Worm (Caenorhabditis elegans) whole organism, L4 larva: Measurements from ENCODE around the gene tin-9.1.

ENCODE experiments used
- F10B5.3 ChIP-seq: sonication (generic microtip); optimal IDR thresholded peaks from 2 replicates; lab custom pipeline; 2016; ENCODE audit warnings: mild to moderate bottlenecking, missing genetic modification characterization, missing compliant biosample characterization
- R02D3.7 ChIP-seq: fragments of 150-350 bp; sonication (generic microtip); optimal IDR thresholded peaks from 3 replicates; lab custom pipeline; 2014; ENCODE audit warnings: missing biosample characterization, missing genetic modification characterization
- Y48G9A.11 ChIP-seq: fragments of 200-800 bp; sonication (Bioruptor generic); IDR thresholded peaks from 2 replicates; pipeline ENCODE4 v1.3.6; 2022; ENCODE audit warnings: missing genetic modification reagents, missing genetic modification characterization, missing compliant biosample characterization
- Y5F2A.4 ChIP-seq: fragments of 200-800 bp; sonication (Bioruptor generic); optimal IDR thresholded peaks from 2 replicates; lab custom pipeline; 2018; ENCODE audit warnings: mild to moderate bottlenecking, missing genetic modification characterization, missing compliant biosample characterization
- ZK546.5 ChIP-seq, 2 experiments: sonication (generic microtip); optimal IDR thresholded peaks; 2 replicates each; lab custom pipeline; 2017; ENCODE audit warnings: missing biosample characterization in 2 of 2, missing genetic modification characterization in 2 of 2
- daf-12 ChIP-seq: fragments of 150-350 bp; optimal IDR thresholded peaks from 2 replicates; lab custom pipeline; 2014; ENCODE audit warnings: missing biosample characterization, missing genetic modification reagents, missing genetic modification characterization
- duxl-1 ChIP-seq: sonication (generic microtip); optimal IDR thresholded peaks from 2 replicates; lab custom pipeline; 2016; ENCODE audit warnings: mild to moderate bottlenecking, missing genetic modification characterization, moderate library complexity, missing compliant biosample characterization; ENCODE audit not compliant: poor library complexity
- hlh-30 ChIP-seq: sonication (generic microtip); optimal IDR thresholded peaks from 2 replicates; lab custom pipeline; 2017; ENCODE audit warnings: antibody characterized with exemption, mild to moderate bottlenecking, missing genetic modification characterization, missing compliant biosample characterization; ENCODE audit not compliant: insufficient read depth
- madf-9 ChIP-seq: fragments of 200-800 bp; sonication (Bioruptor generic); conservative IDR thresholded peaks from 2 replicates; pipeline ENCODE4 v1.3.6; 2022; ENCODE audit warnings: missing genetic modification reagents, missing genetic modification characterization, missing compliant biosample characterization
- mxl-3 ChIP-seq: fragments of 200-800 bp; sonication (Bioruptor generic); optimal IDR thresholded peaks from 2 replicates; lab custom pipeline; 2018; ENCODE audit warnings: mild to moderate bottlenecking, missing genetic modification characterization, missing compliant biosample characterization
- nhr-102 ChIP-seq: sonication (generic microtip); optimal IDR thresholded peaks from 2 replicates; lab custom pipeline; 2016; ENCODE audit warnings: mild to moderate bottlenecking, missing genetic modification characterization, moderate library complexity, missing compliant biosample characterization
- nhr-11 ChIP-seq: fragments of 150-350 bp; optimal IDR thresholded peaks from 2 replicates; lab custom pipeline; 2014; ENCODE audit warnings: missing biosample characterization, missing genetic modification characterization
- nhr-237 ChIP-seq: sonication (generic microtip); optimal IDR thresholded peaks from 2 replicates; lab custom pipeline; 2017; ENCODE audit warnings: missing biosample characterization, missing genetic modification characterization
- nhr-41 ChIP-seq: fragments of 200-800 bp; sonication (Bioruptor generic); IDR thresholded peaks from 2 replicates; pipeline ENCODE4 v1.3.6; 2022; ENCODE audit warnings: missing genetic modification reagents, missing genetic modification characterization, missing compliant biosample characterization
- nhr-77 ChIP-seq: fragments of 150-350 bp; optimal IDR thresholded peaks from 2 replicates; lab custom pipeline; 2014; ENCODE audit warnings: missing biosample characterization, missing genetic modification characterization
- pqm-1 ChIP-seq: sonication (generic microtip); optimal IDR thresholded peaks from 2 replicates; lab custom pipeline; 2017; ENCODE audit warnings: missing biosample characterization, missing genetic modification characterization
- tag-97 ChIP-seq: fragments of 200-800 bp; sonication (Bioruptor generic); IDR thresholded peaks from 2 replicates; pipeline ENCODE4 v1.3.6; 2022; ENCODE audit warnings: missing genetic modification characterization, missing compliant biosample characterization
- unc-39 ChIP-seq: sonication (generic microtip); optimal IDR thresholded peaks from 2 replicates; lab custom pipeline; 2017; ENCODE audit warnings: missing biosample characterization, missing genetic modification characterization
- unc-62 ChIP-seq, 3 experiments: fragments of 150-350 bp in 1 of 3; sonication (generic microtip); optimal IDR thresholded peaks in 2 of 3; peaks in 1 of 3; 1 replicate in 1 of 3; 2 replicates in 2 of 3; lab custom pipeline; 2014 to 2017; ENCODE audit warnings: missing biosample characterization in 3 of 3, missing genetic modification characterization in 3 of 3, missing genetic modification reagents in 3 of 3, missing genotype in 1 of 3

The tin-9.1 gene

DNA sequence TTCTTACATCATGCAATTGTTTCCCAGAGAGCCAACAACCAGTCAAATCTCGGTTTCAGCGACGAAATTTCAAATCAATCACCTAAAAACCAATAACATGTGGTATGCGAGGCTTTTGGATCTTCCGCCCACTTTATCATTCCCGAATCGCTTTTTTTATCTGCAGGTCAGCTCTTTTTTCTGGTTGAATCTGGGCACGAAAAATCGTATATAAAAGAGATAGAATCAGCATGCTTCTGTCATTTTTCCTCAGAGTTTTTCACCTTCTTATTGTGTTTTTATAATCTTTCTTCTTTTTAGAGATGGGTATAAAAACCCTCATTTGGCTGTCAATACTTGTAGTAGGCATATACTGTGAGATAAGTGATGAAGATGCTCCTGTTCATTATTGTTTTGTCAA, 41.1 kb downstream of the tin-9.1 start, which contains the start of gene cht-3:
Gene cht-3, plus strand, starts transcription at position 301 of the 400 bp plus-strand sequence.
- TF ChIP-seq Y5F2A.4 (GFP tag; lab: Kevin White, UChicago) (no peak), daf-12 (tag; lab: Kevin White, UChicago) (no peak)

- TF ChIP-seq nhr-237 (tag; lab: Kevin White, UChicago) (no peak), Y5F2A.4 (GFP tag; lab: Kevin White, UChicago) (no peak), unc-39 (tag; lab: Kevin White, UChicago) (no peak), tag-97 (GFP tag; lab: Robert Waterston, UW) (no peak), daf-12 (tag; lab: Kevin White, UChicago) (no peak), F10B5.3 (tag; lab: Kevin White, UChicago) (no peak), duxl-1 (tag; lab: Kevin White, UChicago) (no peak), ZK546.5 (tag; optimal IDR thresholded peaks at IDR 0.05; lab: Kevin White, UChicago) (no peak), nhr-102 (no peak), madf-9 (GFP tag; lab: Robert Waterston, UW) (no peak), nhr-11 (tag; lab: Kevin White, UChicago) (no peak)
Observed at ce11 chrIV:6999206-6999605, 45.2 kb downstream of the tin-9.1 start, which contains the start of gene C25A8.5. Gene C25A8.5 (plus strand): TSS chrIV:6999506.

DNA sequence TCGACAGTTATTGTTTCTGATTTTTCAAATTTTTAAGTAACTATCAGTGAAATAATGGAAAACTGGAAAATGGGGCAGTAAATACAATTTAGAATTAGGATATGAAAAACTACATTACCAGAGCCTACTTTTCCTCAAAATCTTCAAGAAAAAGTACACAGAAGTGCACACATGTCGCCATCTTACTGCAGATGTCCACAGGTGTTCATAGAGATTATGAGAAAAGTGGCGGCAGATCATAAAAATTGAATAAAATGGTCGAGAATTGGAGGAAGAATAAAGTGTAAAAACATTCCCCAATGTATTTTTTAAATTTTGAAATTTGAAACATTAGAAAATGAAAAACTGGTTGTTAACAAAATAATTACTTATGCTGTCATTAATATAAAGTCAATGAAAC, 46.5 kb downstream of the tin-9.1 start:
- TF ChIP-seq nhr-41, result no peak
- TF ChIP-seq mxl-3 (GFP tag; lab: Kevin White, UChicago), result no peak
- TF ChIP-seq Y48G9A.11 (GFP tag; lab: Robert Waterston, UW), result no peak
- no peak for TF ChIP-seq unc-62 (GFP tag; optimal IDR thresholded peaks at IDR 0.05 in 1 of 2; lab: Kevin White, UChicago)
- no peak for TF ChIP-seq unc-62 (tag; optimal IDR thresholded peaks at IDR 0.05; lab: Kevin White, UChicago)
- TF ChIP-seq hlh-30, result no peak
- no peak for TF ChIP-seq nhr-77 (tag; lab: Kevin White, UChicago)
- TF ChIP-seq R02D3.7 (tag; lab: Kevin White, UChicago), result no peak
- no peak for TF ChIP-seq pqm-1 (tag; lab: Kevin White, UChicago)
